Worm (Caenorhabditis elegans) whole organism, L1 larva: ENCODE data around the gene dhs-11.

Source experiments
- C04F5.9 ChIP-seq: sonication (generic microtip); optimal IDR thresholded peaks from 2 replicates; lab custom pipeline; 2016; ENCODE audit warnings: missing genetic modification characterization, missing compliant biosample characterization
- C16A3.4 ChIP-seq: fragments of 150-350 bp; optimal IDR thresholded peaks from 2 replicates; lab custom pipeline; 2014; ENCODE audit warnings: missing biosample characterization, missing genetic modification characterization
- aha-1 ChIP-seq: fragments of 150-350 bp; optimal IDR thresholded peaks from 2 replicates; lab custom pipeline; 2014; ENCODE audit warnings: missing biosample characterization, missing genetic modification characterization
- alr-1 ChIP-seq: fragments of 200-800 bp; sonication (Bioruptor generic); optimal IDR thresholded peaks from 2 replicates; lab custom pipeline; 2018; ENCODE audit warnings: borderline replicate concordance, mild to moderate bottlenecking, missing genetic modification characterization, missing compliant biosample characterization
- aly-2 ChIP-seq: fragments of 150-350 bp; optimal IDR thresholded peaks from 2 replicates; lab custom pipeline; 2014; ENCODE audit warnings: missing biosample characterization, missing genetic modification characterization
- ama-1 ChIP-seq: fragments of 150-350 bp; optimal IDR thresholded peaks from 2 replicates; lab custom pipeline; 2014
- blmp-1 ChIP-seq: fragments of 150-350 bp; optimal IDR thresholded peaks from 2 replicates; lab custom pipeline; 2014; ENCODE audit warnings: missing biosample characterization, missing genetic modification characterization
- ceh-63 ChIP-seq: fragments of 200-800 bp; sonication (Bioruptor generic); optimal IDR thresholded peaks from 2 replicates; lab custom pipeline; 2018; ENCODE audit warnings: mild to moderate bottlenecking, missing genetic modification characterization, missing compliant biosample characterization
- ceh-8 ChIP-seq: fragments of 200-800 bp; sonication (Bioruptor generic); optimal IDR thresholded peaks from 2 replicates; lab custom pipeline; 2018; ENCODE audit warnings: mild to moderate bottlenecking, missing genetic modification characterization, moderate library complexity, missing compliant biosample characterization
- ceh-82 ChIP-seq, 3 experiments: fragments of 150-350 bp in 1 of 3; sonication (generic microtip) in 2 of 3; optimal IDR thresholded peaks; 2 replicates each; lab custom pipeline; 2014 to 2017; ENCODE audit warnings: missing biosample characterization in 3 of 3, missing genetic modification characterization in 3 of 3
- ceh-88 ChIP-seq: fragments of 200-800 bp; sonication (Bioruptor generic); IDR thresholded peaks from 2 replicates; pipeline ENCODE4 v1.3.6; 2022; ENCODE audit warnings: missing genetic modification characterization, missing compliant biosample characterization
- ceh-90 ChIP-seq: sonication (generic microtip); optimal IDR thresholded peaks from 2 replicates; lab custom pipeline; 2016; ENCODE audit warnings: missing genetic modification characterization, missing compliant biosample characterization
- dpl-1 ChIP-seq, 3 experiments: fragments of 150-350 bp in 2 of 3; sonication (generic microtip) in 1 of 3; optimal IDR thresholded peaks; 2 replicates each; lab custom pipeline; 2014 to 2017; ENCODE audit warnings: missing biosample characterization in 3 of 3, missing genetic modification characterization in 3 of 3, missing genetic modification reagents in 3 of 3
- dsc-1 ChIP-seq: sonication (generic microtip); optimal IDR thresholded peaks from 2 replicates; lab custom pipeline; 2016; ENCODE audit warnings: mild to moderate bottlenecking, missing genetic modification characterization, missing compliant biosample characterization
- egl-13 ChIP-seq: sonication (generic microtip); optimal IDR thresholded peaks from 2 replicates; lab custom pipeline; 2016; ENCODE audit warnings: missing genotype, missing genetic modification reagents, missing genetic modification characterization, missing compliant biosample characterization
- egl-27 ChIP-seq, 2 experiments: fragments of 150-350 bp in 1 of 2; sonication (generic microtip); optimal IDR thresholded peaks; 3 replicates each; lab custom pipeline; 2017 to 2018; ENCODE audit warnings: missing biosample characterization in 2 of 2, missing genetic modification characterization in 2 of 2, missing genetic modification reagents in 2 of 2
- elt-2 ChIP-seq: sonication (generic microtip); optimal IDR thresholded peaks from 2 replicates; lab custom pipeline; 2016; ENCODE audit warnings: missing genetic modification characterization, mild to moderate bottlenecking, inconsistent platforms, missing compliant biosample characterization, missing genetic modification reagents
- elt-3 ChIP-seq, 6 experiments: fragments of 150-350 bp in 1 of 6; sonication (generic microtip); optimal IDR thresholded peaks; 2 replicates each; lab custom pipeline; 2017 to 2018; ENCODE audit warnings: missing biosample characterization in 6 of 6, missing genetic modification characterization in 6 of 6, inconsistent platforms in 1 of 6
- ets-5 ChIP-seq: fragments of 200-800 bp; sonication (Bioruptor generic); IDR thresholded peaks from 2 replicates; pipeline ENCODE4 v1.3.6; 2022; ENCODE audit warnings: missing genetic modification characterization, missing compliant biosample characterization
- fkh-10 ChIP-seq: sonication (generic microtip); optimal IDR thresholded peaks from 2 replicates; lab custom pipeline; 2017; ENCODE audit warnings: missing biosample characterization, missing genetic modification reagents, missing genetic modification characterization
- fkh-4 ChIP-seq: sonication (generic microtip); optimal IDR thresholded peaks from 2 replicates; lab custom pipeline; 2016; ENCODE audit warnings: missing compliant biosample characterization, missing genetic modification characterization, borderline replicate concordance
- fos-1 ChIP-seq: fragments of 150-350 bp; optimal IDR thresholded peaks from 2 replicates; lab custom pipeline; 2014; ENCODE audit warnings: missing biosample characterization, missing genetic modification characterization
- hlh-4 ChIP-seq: sonication (generic microtip); optimal IDR thresholded peaks from 2 replicates; lab custom pipeline; 2016; ENCODE audit warnings: mild to moderate bottlenecking, missing genetic modification characterization, missing compliant biosample characterization
- hpl-2 ChIP-seq: fragments of 150-350 bp; optimal IDR thresholded peaks from 2 replicates; lab custom pipeline; 2014; ENCODE audit warnings: missing biosample characterization, missing genetic modification reagents, missing genetic modification characterization
- jun-1 ChIP-seq: fragments of 150-350 bp; optimal IDR thresholded peaks from 2 replicates; lab custom pipeline; 2014; ENCODE audit warnings: missing biosample characterization, missing genetic modification reagents, missing genetic modification characterization
- lin-13 ChIP-seq: fragments of 150-350 bp; optimal IDR thresholded peaks from 2 replicates; lab custom pipeline; 2014; ENCODE audit warnings: missing biosample characterization, missing genetic modification reagents, missing genetic modification characterization
- lin-15B ChIP-seq: fragments of 150-350 bp; sonication (generic microtip); optimal IDR thresholded peaks from 3 replicates; lab custom pipeline; 2014; ENCODE audit warnings: missing biosample characterization, missing genetic modification characterization
- lir-3 ChIP-seq: sonication (generic microtip); optimal IDR thresholded peaks from 2 replicates; lab custom pipeline; 2016; ENCODE audit warnings: mild to moderate bottlenecking, missing genetic modification characterization, moderate library complexity, missing compliant biosample characterization; ENCODE audit not compliant: poor library complexity
- lsy-2 ChIP-seq, 2 experiments: fragments of 150-350 bp; optimal IDR thresholded peaks; 2 replicates each; lab custom pipeline; 2014; ENCODE audit warnings: missing biosample characterization in 2 of 2, missing genetic modification characterization in 2 of 2
- mdl-1 ChIP-seq, 2 experiments: fragments of 150-350 bp; optimal IDR thresholded peaks; 2 replicates each; lab custom pipeline; 2014 to 2017; ENCODE audit warnings: missing biosample characterization in 2 of 2, missing genetic modification characterization in 2 of 2, inconsistent platforms in 1 of 2
- mep-1 ChIP-seq: fragments of 150-350 bp; optimal IDR thresholded peaks from 2 replicates; lab custom pipeline; 2014; ENCODE audit warnings: missing biosample characterization, missing genetic modification characterization
- nhr-12 ChIP-seq: sonication (generic microtip); optimal IDR thresholded peaks from 2 replicates; lab custom pipeline; 2017; ENCODE audit warnings: missing biosample characterization, missing genetic modification characterization
- nhr-19 ChIP-seq: fragments of 200-800 bp; sonication (Bioruptor generic); conservative IDR thresholded peaks from 2 replicates; pipeline ENCODE4 v1.3.6; 2022; ENCODE audit warnings: missing genetic modification characterization, missing compliant biosample characterization
- nhr-20 ChIP-seq: sonication (generic microtip); optimal IDR thresholded peaks from 2 replicates; lab custom pipeline; 2016; ENCODE audit warnings: mild to moderate bottlenecking, missing genetic modification characterization, missing compliant biosample characterization
- nhr-237 ChIP-seq: fragments of 150-350 bp; optimal IDR thresholded peaks from 2 replicates; lab custom pipeline; 2014; ENCODE audit warnings: missing biosample characterization, missing genetic modification characterization
- nhr-28 ChIP-seq: fragments of 150-350 bp; optimal IDR thresholded peaks from 2 replicates; lab custom pipeline; 2014; ENCODE audit warnings: missing biosample characterization, missing genetic modification characterization
- nhr-47 ChIP-seq: sonication (generic microtip); optimal IDR thresholded peaks from 2 replicates; lab custom pipeline; 2016; ENCODE audit warnings: mild to moderate bottlenecking, missing genetic modification characterization, moderate library complexity, missing compliant biosample characterization
- nhr-71 ChIP-seq: sonication (generic microtip); optimal IDR thresholded peaks from 2 replicates; lab custom pipeline; 2016; ENCODE audit warnings: mild to moderate bottlenecking, missing genetic modification characterization, moderate library complexity, missing compliant biosample characterization
- nhr-76 ChIP-seq: sonication (generic microtip); optimal IDR thresholded peaks from 2 replicates; lab custom pipeline; 2017; ENCODE audit warnings: missing biosample characterization, missing genetic modification characterization
- nhr-77 ChIP-seq: fragments of 150-350 bp; optimal IDR thresholded peaks from 2 replicates; lab custom pipeline; 2014; ENCODE audit warnings: missing biosample characterization, missing genetic modification characterization
- pax-3 ChIP-seq: fragments of 200-800 bp; sonication (Bioruptor generic); optimal IDR thresholded peaks from 2 replicates; lab custom pipeline; 2018; ENCODE audit warnings: mild to moderate bottlenecking, missing genetic modification characterization, moderate library complexity, missing compliant biosample characterization
- snpc-4 ChIP-seq: fragments of 150-350 bp; optimal IDR thresholded peaks from 2 replicates; lab custom pipeline; 2014; ENCODE audit warnings: missing biosample characterization, missing genetic modification characterization
- snu-23 ChIP-seq: sonication (generic microtip); optimal IDR thresholded peaks from 2 replicates; lab custom pipeline; 2016; ENCODE audit warnings: missing genetic modification characterization, missing compliant biosample characterization
- sox-4 ChIP-seq: sonication (generic microtip); optimal IDR thresholded peaks from 2 replicates; lab custom pipeline; 2016; ENCODE audit warnings: missing genetic modification characterization, missing compliant biosample characterization
- sptf-1 ChIP-seq: fragments of 150-350 bp; optimal IDR thresholded peaks from 2 replicates; lab custom pipeline; 2014; ENCODE audit warnings: missing biosample characterization, missing genetic modification characterization
- sup-37 ChIP-seq: fragments of 200-800 bp; sonication (Bioruptor generic); optimal IDR thresholded peaks from 2 replicates; lab custom pipeline; 2018; ENCODE audit warnings: mild to moderate bottlenecking, missing genetic modification characterization, missing compliant biosample characterization
- swsn-7 ChIP-seq: sonication (generic microtip); optimal IDR thresholded peaks from 2 replicates; lab custom pipeline; 2016; ENCODE audit warnings: missing genetic modification characterization, missing compliant biosample characterization
- tbx-2 ChIP-seq: sonication (generic microtip); optimal IDR thresholded peaks from 2 replicates; lab custom pipeline; 2016; ENCODE audit warnings: missing genetic modification characterization, missing compliant biosample characterization
- unc-130 ChIP-seq: fragments of 150-350 bp; optimal IDR thresholded peaks from 2 replicates; lab custom pipeline; 2017; ENCODE audit warnings: missing biosample characterization, missing genetic modification characterization, inconsistent platforms
- unc-30 ChIP-seq: sonication (generic microtip); optimal IDR thresholded peaks from 2 replicates; lab custom pipeline; 2017; ENCODE audit warnings: missing biosample characterization, missing genetic modification characterization
- unc-86 ChIP-seq: sonication (generic microtip); optimal IDR thresholded peaks from 2 replicates; lab custom pipeline; 2016; ENCODE audit warnings: missing genetic modification characterization, missing compliant biosample characterization
- unc-98 ChIP-seq: fragments of 200-800 bp; sonication (Bioruptor generic); IDR thresholded peaks from 2 replicates; pipeline ENCODE4 v1.3.6; 2022; ENCODE audit warnings: missing genetic modification characterization, missing compliant biosample characterization
- xbp-1 ChIP-seq: sonication (generic microtip); optimal IDR thresholded peaks from 2 replicates; lab custom pipeline; 2016; ENCODE audit warnings: missing genetic modification characterization, missing compliant biosample characterization
- zag-1 ChIP-seq: fragments of 150-350 bp; optimal IDR thresholded peaks from 2 replicates; lab custom pipeline; 2014; ENCODE audit warnings: missing biosample characterization, missing genetic modification characterization
- zip-4 ChIP-seq: fragments of 200-800 bp; sonication (Bioruptor generic); optimal IDR thresholded peaks from 2 replicates; lab custom pipeline; 2018; ENCODE audit warnings: mild to moderate bottlenecking, missing genetic modification characterization, moderate library complexity, missing compliant biosample characterization

The dhs-11 gene

DNA sequence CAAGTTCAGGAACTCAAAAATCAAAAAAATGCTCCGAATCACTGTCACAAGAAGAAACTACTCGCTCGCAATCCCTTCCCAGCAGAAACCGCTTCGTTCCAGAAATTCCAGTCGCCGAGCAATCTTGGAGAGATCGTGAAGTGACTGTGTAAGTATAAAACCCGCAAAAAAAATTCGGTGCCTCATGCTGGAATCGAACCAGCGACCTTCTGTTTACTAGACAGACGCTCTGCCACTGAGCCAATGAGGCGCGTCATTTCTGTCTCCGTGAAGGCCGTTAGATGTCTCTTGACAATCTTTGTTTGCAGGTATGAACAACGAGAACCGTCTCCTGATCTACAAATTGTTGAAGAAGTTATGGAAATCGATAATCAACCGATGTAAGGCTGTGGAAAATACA, 18.1 kb downstream of the dhs-11 start (continued):
- TF ChIP-seq egl-27 (tag; optimal IDR thresholded peaks at IDR 0.05; lab: Kevin White, UChicago) (no peak), elt-2 (tag; lab: Kevin White, UChicago) (no peak), nhr-28 (tag; lab: Kevin White, UChicago) (no peak), lir-3 (tag; lab: Kevin White, UChicago) (peak; percentile 21), nhr-12 (tag; lab: Kevin White, UChicago) (no peak), zag-1 (tag; lab: Kevin White, UChicago) (no peak), pax-3 (no peak), hlh-4 (tag; lab: Kevin White, UChicago) (no peak), snu-23 (GFP tag; lab: Kevin White, UChicago) (peak; percentile 65), alr-1 (tag; lab: Kevin White, UChicago) (no peak), blmp-1 (tag; lab: Kevin White, UChicago) (no peak), xbp-1 (tag; lab: Kevin White, UChicago) (peak; percentile 21), nhr-76 (no peak), sptf-1 (tag; lab: Kevin White, UChicago) (no peak), dsc-1 (tag; lab: Kevin White, UChicago) (peak; percentile 15), nhr-71 (peak; percentile 48), C16A3.4 (peak; percentile 45), lsy-2 (tag; optimal IDR thresholded peaks at IDR 0.05; lab: Kevin White, UChicago) (peak; percentile 29 to 66), nhr-77 (tag; lab: Kevin White, UChicago) (no peak), ceh-88 (GFP tag; lab: Robert Waterston, UW) (no peak), aha-1 (tag; lab: Kevin White, UChicago) (no peak), nhr-47 (tag; lab: Kevin White, UChicago) (peak; percentile 50), dpl-1 (GFP tag; optimal IDR thresholded peaks at IDR 0.05; lab: Kevin White, UChicago) (peak; percentile 26 to 42 (median 35)), unc-98 (GFP tag; lab: Robert Waterston, UW) (no peak), egl-13 (tag; lab: Kevin White, UChicago) (no peak), ceh-63 (GFP tag; lab: Kevin White, UChicago) (no peak), nhr-19 (GFP tag; lab: Robert Waterston, UW) (peak; percentile 53), fkh-10 (no peak), sup-37 (GFP tag; lab: Kevin White, UChicago) (no peak), ceh-82 (tag; optimal IDR thresholded peaks at IDR 0.05; lab: Kevin White, UChicago) (no peak), lin-13 (GFP tag; lab: Kevin White, UChicago) (no peak), ceh-90 (tag; lab: Kevin White, UChicago) (no peak), sox-4 (tag; lab: Kevin White, UChicago) (no peak), zip-4 (GFP tag; lab: Kevin White, UChicago) (no peak), fos-1 (tag; lab: Kevin White, UChicago) (no peak), aly-2 (tag; lab: Kevin White, UChicago) (no peak), ets-5 (no peak), jun-1 (tag; lab: Kevin White, UChicago) (peak; percentile 7), nhr-20 (tag; lab: Kevin White, UChicago) (peak; percentile 2), unc-30 (tag; lab: Kevin White, UChicago) (no peak), unc-130 (tag; lab: Kevin White, UChicago) (peak; percentile 23), elt-3 (tag; optimal IDR thresholded peaks at IDR 0.05; lab: Kevin White, UChicago) (no peak), tbx-2 (tag; lab: Kevin White, UChicago) (peak; percentile 6), unc-86 (tag; lab: Kevin White, UChicago) (no peak), mep-1 (tag; lab: Kevin White, UChicago) (peak; percentile 26), fkh-4 (tag; lab: Kevin White, UChicago) (no peak), mdl-1 (tag; optimal IDR thresholded peaks at IDR 0.05; lab: Kevin White, UChicago) (peak in 1 of 2 experiments; percentile 36), swsn-7 (peak; percentile 31), C04F5.9 (tag; lab: Kevin White, UChicago) (no peak), lin-15B (tag; lab: Kevin White, UChicago) (no peak), ama-1 (no peak), snpc-4 (no peak), hpl-2 (GFP tag; lab: Kevin White, UChicago) (no peak), ceh-8 (GFP tag; lab: Kevin White, UChicago) (no peak), nhr-237 (tag; lab: Kevin White, UChicago) (no peak)
